Worm (Caenorhabditis elegans) whole organism, early embryonic: ENCODE results near the gene Y113G7B.27.

Experiments
- B0310.2 ChIP-seq: sonication (generic microtip); optimal IDR thresholded peaks from 2 replicates; lab custom pipeline; 2016; ENCODE audit warnings: mild to moderate bottlenecking, missing genetic modification characterization, missing compliant biosample characterization
- F13C5.2 ChIP-seq: sonication (generic microtip); optimal IDR thresholded peaks from 2 replicates; lab custom pipeline; 2017; ENCODE audit warnings: mild to moderate bottlenecking, missing genetic modification characterization, inconsistent platforms, missing compliant biosample characterization
- aly-1 ChIP-seq: sonication (generic microtip); optimal IDR thresholded peaks from 2 replicates; lab custom pipeline; 2016; ENCODE audit warnings: missing genetic modification characterization, missing compliant biosample characterization
- ama-1 ChIP-seq: fragments of 150-350 bp; optimal IDR thresholded peaks from 2 replicates; lab custom pipeline; 2014
- ets-7 ChIP-seq: sonication (generic microtip); optimal IDR thresholded peaks from 2 replicates; lab custom pipeline; 2016; ENCODE audit warnings: missing genotype, missing genetic modification characterization, missing compliant biosample characterization
- flt-1 ChIP-seq: fragments of 200-800 bp; sonication (Bioruptor generic); IDR thresholded peaks from 2 replicates; pipeline ENCODE4 v1.3.6; 2022; ENCODE audit warnings: missing genetic modification characterization, missing compliant biosample characterization
- hmbx-1 ChIP-seq: sonication (generic microtip); optimal IDR thresholded peaks from 2 replicates; lab custom pipeline; 2016; ENCODE audit warnings: mild to moderate bottlenecking, missing genetic modification characterization, missing compliant biosample characterization
- hmg-4 ChIP-seq: fragments of 200-800 bp; sonication (Bioruptor generic); optimal IDR thresholded peaks from 2 replicates; lab custom pipeline; 2018; ENCODE audit warnings: mild to moderate bottlenecking, missing genetic modification characterization, missing compliant biosample characterization
- hnd-1 ChIP-seq: sonication (generic microtip); optimal IDR thresholded peaks from 2 replicates; lab custom pipeline; 2016; ENCODE audit warnings: missing genetic modification characterization, missing compliant biosample characterization
- scrt-1 ChIP-seq: fragments of 200-800 bp; sonication (Bioruptor generic); IDR thresholded peaks from 2 replicates; pipeline ENCODE4 v1.3.6; 2022; ENCODE audit warnings: missing genetic modification characterization, missing compliant biosample characterization
- sea-1 ChIP-seq: fragments of 200-800 bp; sonication (Bioruptor generic); conservative IDR thresholded peaks from 2 replicates; pipeline ENCODE4 v1.3.6; 2022; ENCODE audit warnings: missing genetic modification characterization, missing compliant biosample characterization
- tbx-11 ChIP-seq: fragments of 200-800 bp; sonication (Bioruptor generic); IDR thresholded peaks from 2 replicates; pipeline ENCODE4 v1.3.6; 2022; ENCODE audit warnings: missing genetic modification characterization, missing compliant biosample characterization
- tbx-37 ChIP-seq: fragments of 200-800 bp; sonication (Bioruptor generic); conservative IDR thresholded peaks from 2 replicates; pipeline ENCODE4 v1.3.6; 2022; ENCODE audit warnings: missing genetic modification reagents, missing genetic modification characterization, missing compliant biosample characterization
- tra-4 ChIP-seq: sonication (generic microtip); optimal IDR thresholded peaks from 2 replicates; lab custom pipeline; 2017; ENCODE audit warnings: missing genetic modification characterization, missing compliant biosample characterization

ce11 chrV:20182311-20182710 lies 10.3 kb upstream of the Y113G7B.27 start:
- TF ChIP-seq B0310.2 (tag; lab: Kevin White, UChicago) (no peak), tbx-11 (GFP tag; lab: Robert Waterston, UW) (no peak), ama-1 (lab: Kevin White, UChicago) (no peak), hmg-4 (GFP tag; lab: Kevin White, UChicago) (no peak), F13C5.2 (tag; lab: Kevin White, UChicago) (no peak), flt-1 (GFP tag; lab: Robert Waterston, UW) (no peak), ets-7 (tag; lab: Kevin White, UChicago) (no peak), sea-1 (no peak), hmbx-1 (no peak), hnd-1 (tag; lab: Kevin White, UChicago) (no peak), tra-4 (tag; lab: Kevin White, UChicago) (no peak), scrt-1 (GFP tag; lab: Robert Waterston, UW) (no peak), aly-1 (tag; lab: Kevin White, UChicago) (no peak), tbx-37 (no peak)
